Worm (Caenorhabditis elegans): ENCODE results near the gene set-3.
A peak's percentile ranks its signal among the peaks of the same experiment; 100 is the strongest.

The set-3 gene

ce11 chrIII:9721991-9722390 lies 27.6 kb upstream of the set-3 start (continued):
- TF ChIP-seq ZK546.5 (tag; optimal IDR thresholded peaks at IDR 0.05) (no peak), lin-39 (tag; optimal IDR thresholded peaks at IDR 0.05) (no peak), nhr-77 (tag; optimal IDR thresholded peaks at IDR 0.05) (peak; percentile 77), hif-1 (tag; optimal IDR thresholded peaks at IDR 0.05) (no peak), egl-43 (GFP tag; IDR thresholded peaks at IDR 0.05) (no peak), F37D6.2 (tag; optimal IDR thresholded peaks at IDR 0.05) (no peak), skn-1 (tag; optimal IDR thresholded peaks at IDR 0.05) (no peak), hlh-11 (tag; optimal IDR thresholded peaks at IDR 0.05) (peak; percentile 84), mdt-29 (GFP tag; IDR thresholded peaks at IDR 0.05) (no peak), Y75B8A.6 (GFP tag; IDR thresholded peaks at IDR 0.05) (no peak), arid-1 (GFP tag; conservative IDR thresholded peaks at IDR 0.05) (no peak), dmd-8 (GFP tag; IDR thresholded peaks at IDR 0.05) (no peak), fkh-10 (GFP tag; optimal IDR thresholded peaks at IDR 0.05) (no peak), zip-2 (tag; optimal IDR thresholded peaks at IDR 0.05) (no peak), ama-1 (optimal IDR thresholded peaks at IDR 0.05) (no peak), duxl-1 (tag; optimal IDR thresholded peaks at IDR 0.05; ENCODE audit: poor library complexity) (no peak), mep-1 (tag; optimal IDR thresholded peaks at IDR 0.05) (no peak), lim-7 (GFP tag; IDR thresholded peaks at IDR 0.05) (no peak), madf-5 (GFP tag; IDR thresholded peaks at IDR 0.05) (no peak), pha-4 (GFP tag; IDR thresholded peaks at IDR 0.05) (no peak), pha-4 (tag; optimal IDR thresholded peaks at IDR 0.05) (no peak), nhr-76 (tag; optimal IDR thresholded peaks at IDR 0.05) (no peak), lin-15B (tag; optimal IDR thresholded peaks at IDR 0.05) (no peak), saeg-2 (GFP tag; IDR thresholded peaks at IDR 0.05) (no peak), zip-11 (GFP tag; IDR thresholded peaks at IDR 0.05) (no peak), snpc-4 (tag; optimal IDR thresholded peaks at IDR 0.05) (no peak), dpl-1 (GFP tag; optimal IDR thresholded peaks at IDR 0.05) (no peak), zfp-3 (GFP tag; conservative IDR thresholded peaks at IDR 0.05) (no peak), ztf-7 (tag; optimal IDR thresholded peaks at IDR 0.05) (no peak), nhr-48 (tag; optimal IDR thresholded peaks at IDR 0.05) (peak; percentile 27), mxl-3 (GFP tag; optimal IDR thresholded peaks at IDR 0.05) (no peak), ceh-62 (tag; optimal IDR thresholded peaks at IDR 0.05) (no peak), spr-1 (tag; optimal IDR thresholded peaks at IDR 0.05) (no peak), fos-1 (tag; optimal IDR thresholded peaks at IDR 0.05) (no peak), hmg-1.1 (GFP tag; IDR thresholded peaks at IDR 0.05) (no peak), nhr-102 (tag; optimal IDR thresholded peaks at IDR 0.05) (peak; percentile 13), daf-12 (tag; optimal IDR thresholded peaks at IDR 0.05) (no peak), nhr-11 (tag; optimal IDR thresholded peaks at IDR 0.05) (no peak), ces-1 (GFP tag; optimal IDR thresholded peaks at IDR 0.05) (no peak), unc-130 (GFP tag; optimal IDR thresholded peaks at IDR 0.05) (no peak), Y48G9A.11 (GFP tag; IDR thresholded peaks at IDR 0.05) (no peak), madf-9 (GFP tag; conservative IDR thresholded peaks at IDR 0.05) (no peak), ceh-28 (tag; optimal IDR thresholded peaks at IDR 0.05) (no peak), lin-13 (GFP tag; optimal IDR thresholded peaks at IDR 0.05) (no peak), F44E2.7 (GFP tag; IDR thresholded peaks at IDR 0.05) (no peak), nhr-25 (tag; optimal IDR thresholded peaks at IDR 0.05; ENCODE audit: borderline replicate concordance, insufficient read depth) (no peak)
